Fruit fly (Drosophila melanogaster) whole organism, adult: ENCODE measurements around the gene Sil1.

Experiments used
- CG12768 ChIP-seq: fragments of 200-800 bp; sonication (Bioruptor generic); optimal IDR thresholded peaks from 2 replicates; lab custom pipeline; 2017; ENCODE audit warnings: missing biosample characterization, missing genetic modification characterization, mild to moderate bottlenecking, moderate library complexity, missing genetic modification reagents
- CG7101 ChIP-seq: fragments of 200-800 bp; sonication (Bioruptor generic); optimal IDR thresholded peaks from 2 replicates; lab custom pipeline; 2018; ENCODE audit warnings: missing biosample characterization, mild to moderate bottlenecking, missing genetic modification characterization, moderate library complexity
- Mnt ChIP-seq: fragments of 200-800 bp; sonication (Bioruptor generic); optimal IDR thresholded peaks from 2 replicates; lab custom pipeline; 2016; ENCODE audit warnings: missing biosample characterization, mild to moderate bottlenecking, missing genetic modification characterization
- pad ChIP-seq: fragments of 200-800 bp; sonication (Bioruptor generic); optimal IDR thresholded peaks from 3 replicates; lab custom pipeline; 2017; ENCODE audit warnings: missing biosample characterization, missing genetic modification characterization, mild to moderate bottlenecking, moderate library complexity, missing genetic modification reagents

DNA sequence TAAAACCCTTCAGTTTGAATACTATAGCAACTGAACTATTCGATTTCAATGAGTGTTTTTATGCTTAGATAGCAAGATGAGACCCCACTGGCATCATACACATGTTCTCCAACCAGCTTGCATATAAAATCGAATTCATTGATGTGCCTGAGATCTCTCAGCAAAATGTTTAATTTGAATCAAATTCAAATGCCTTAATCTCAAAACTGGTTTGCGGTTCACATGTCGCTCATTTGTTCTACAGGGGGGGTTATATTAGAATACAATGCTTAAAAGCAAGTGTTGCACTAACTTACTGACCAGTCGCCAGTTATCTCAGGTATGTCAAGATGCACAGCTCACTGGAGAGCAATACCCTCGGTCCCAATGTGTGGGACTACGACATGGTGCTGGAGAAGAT, 16.3 kb downstream of the Sil1 start, which contains the start of gene CG31103:
- TF ChIP-seq CG7101 (no peak), CG12768 (GFP tag; lab: Kevin White, UChicago) (no peak), pad (no peak), Mnt (GFP tag; lab: Kevin White, UChicago) (no peak)
